Worm (Caenorhabditis elegans) whole organism, L4 larva: ENCODE results near the gene drr-1.

Source experiments
- F44E2.7 ChIP-seq: fragments of 200-800 bp; sonication (Bioruptor generic); IDR thresholded peaks from 2 replicates; pipeline ENCODE4 v2.1.2; 2022; ENCODE audit warnings: missing genetic modification characterization, missing compliant biosample characterization
- Y105C5A.15 ChIP-seq: fragments of 200-800 bp; sonication (Bioruptor generic); IDR thresholded peaks from 2 replicates; pipeline ENCODE4 v1.3.6; 2022; ENCODE audit warnings: missing genetic modification characterization, missing compliant biosample characterization
- Y5F2A.4 ChIP-seq: fragments of 200-800 bp; sonication (Bioruptor generic); optimal IDR thresholded peaks from 2 replicates; lab custom pipeline; 2018; ENCODE audit warnings: mild to moderate bottlenecking, missing genetic modification characterization, missing compliant biosample characterization
- aha-1 ChIP-seq: fragments of 150-350 bp; peaks from one replicate; lab custom pipeline; 2014; ENCODE audit warnings: missing biosample characterization, missing genetic modification characterization
- daf-12 ChIP-seq: fragments of 150-350 bp; optimal IDR thresholded peaks from 2 replicates; lab custom pipeline; 2014; ENCODE audit warnings: missing biosample characterization, missing genetic modification reagents, missing genetic modification characterization
- daf-16 ChIP-seq, 3 experiments: sonication (generic microtip); optimal IDR thresholded peaks; 2 replicates each; lab custom pipeline; 2016 to 2017; ENCODE audit warnings: missing genetic modification characterization in 3 of 3, missing genetic modification reagents in 3 of 3, mild to moderate bottlenecking in 2 of 3, missing compliant biosample characterization in 2 of 3, missing biosample characterization in 1 of 3, moderate library complexity in 1 of 3
- daf-19 ChIP-seq: fragments of 200-800 bp; sonication (Bioruptor generic); conservative IDR thresholded peaks from 2 replicates; pipeline ENCODE4 v1.3.6; 2022; ENCODE audit warnings: missing genetic modification characterization, missing compliant biosample characterization
- dmd-6 ChIP-seq: fragments of 200-800 bp; sonication (Bioruptor generic); IDR thresholded peaks from 2 replicates; pipeline ENCODE4 v1.3.6; 2022; ENCODE audit warnings: missing genetic modification reagents, missing genetic modification characterization, missing compliant biosample characterization
- dmd-9 ChIP-seq: fragments of 200-800 bp; sonication (Bioruptor generic); IDR thresholded peaks from 2 replicates; pipeline ENCODE4 v1.3.6; 2022; ENCODE audit warnings: missing genetic modification reagents, missing genetic modification characterization, missing compliant biosample characterization
- dve-1 ChIP-seq: sonication (generic microtip); optimal IDR thresholded peaks from 2 replicates; lab custom pipeline; 2017; ENCODE audit warnings: antibody characterized with exemption, mild to moderate bottlenecking, missing genetic modification characterization, missing compliant biosample characterization; ENCODE audit not compliant: insufficient read depth
- hif-1 ChIP-seq, 2 experiments: sonication (generic microtip); optimal IDR thresholded peaks; 2 replicates each; lab custom pipeline; 2016 to 2017; ENCODE audit warnings: missing compliant biosample characterization in 2 of 2, missing genetic modification characterization in 2 of 2, missing genetic modification reagents in 2 of 2, missing genotype in 2 of 2, mild to moderate bottlenecking in 1 of 2
- hlh-11 ChIP-seq: fragments of 200-800 bp; sonication (Bioruptor generic); optimal IDR thresholded peaks from 2 replicates; lab custom pipeline; 2018; ENCODE audit warnings: mild to moderate bottlenecking, missing genetic modification characterization, missing compliant biosample characterization
- hlh-30 ChIP-seq: sonication (generic microtip); optimal IDR thresholded peaks from 2 replicates; lab custom pipeline; 2017; ENCODE audit warnings: antibody characterized with exemption, mild to moderate bottlenecking, missing genetic modification characterization, missing compliant biosample characterization; ENCODE audit not compliant: insufficient read depth
- hmg-1.1 ChIP-seq: fragments of 200-800 bp; sonication (Bioruptor generic); IDR thresholded peaks from 2 replicates; pipeline ENCODE4 v1.3.6; 2022; ENCODE audit warnings: missing genetic modification reagents, missing genetic modification characterization, missing compliant biosample characterization
- lim-7 ChIP-seq: fragments of 200-800 bp; sonication (Bioruptor generic); IDR thresholded peaks from 2 replicates; pipeline ENCODE4 v1.3.6; 2022; ENCODE audit warnings: missing genetic modification characterization, missing compliant biosample characterization
- lin-13 ChIP-seq: fragments of 150-350 bp; optimal IDR thresholded peaks from 2 replicates; lab custom pipeline; 2014; ENCODE audit warnings: missing biosample characterization, missing genetic modification reagents, missing genetic modification characterization
- lin-15B ChIP-seq: fragments of 150-350 bp; sonication (generic microtip); optimal IDR thresholded peaks from 3 replicates; lab custom pipeline; 2014; ENCODE audit warnings: missing biosample characterization, missing genetic modification characterization
- lin-38 ChIP-seq: fragments of 200-800 bp; sonication (Bioruptor generic); IDR thresholded peaks from 2 replicates; pipeline ENCODE4 v1.3.6; 2022; ENCODE audit warnings: missing genetic modification reagents, missing genetic modification characterization, missing compliant biosample characterization
- mdt-29 ChIP-seq: fragments of 200-800 bp; sonication (Bioruptor generic); IDR thresholded peaks from 2 replicates; pipeline ENCODE4 v1.3.6; 2022; ENCODE audit warnings: missing genetic modification reagents, missing genetic modification characterization, missing compliant biosample characterization
- mep-1 ChIP-seq: fragments of 150-350 bp; sonication (generic microtip); optimal IDR thresholded peaks from 3 replicates; lab custom pipeline; 2014; ENCODE audit warnings: missing biosample characterization, missing genetic modification characterization
- mes-2 ChIP-seq: sonication (generic microtip); optimal IDR thresholded peaks from 2 replicates; lab custom pipeline; 2016; ENCODE audit warnings: missing genotype, mild to moderate bottlenecking, missing genetic modification characterization, missing compliant biosample characterization; ENCODE audit not compliant: poor library complexity, severe bottlenecking
- mxl-3 ChIP-seq: fragments of 200-800 bp; sonication (Bioruptor generic); optimal IDR thresholded peaks from 2 replicates; lab custom pipeline; 2018; ENCODE audit warnings: mild to moderate bottlenecking, missing genetic modification characterization, missing compliant biosample characterization
- nhr-102 ChIP-seq: sonication (generic microtip); optimal IDR thresholded peaks from 2 replicates; lab custom pipeline; 2016; ENCODE audit warnings: mild to moderate bottlenecking, missing genetic modification characterization, moderate library complexity, missing compliant biosample characterization
- nhr-25 ChIP-seq: sonication (generic microtip); optimal IDR thresholded peaks from 2 replicates; lab custom pipeline; 2017; ENCODE audit warnings: missing genetic modification characterization, mild to moderate bottlenecking, missing compliant biosample characterization, antibody characterized with exemption, moderate library complexity, borderline replicate concordance; ENCODE audit not compliant: insufficient read depth
- nhr-28 ChIP-seq: fragments of 150-350 bp; optimal IDR thresholded peaks from 2 replicates; lab custom pipeline; 2014; ENCODE audit warnings: missing biosample characterization, missing genetic modification characterization
- nhr-77 ChIP-seq: fragments of 150-350 bp; optimal IDR thresholded peaks from 2 replicates; lab custom pipeline; 2014; ENCODE audit warnings: missing biosample characterization, missing genetic modification characterization
- rbr-2 ChIP-seq: sonication (generic microtip); optimal IDR thresholded peaks from 2 replicates; lab custom pipeline; 2016; ENCODE audit warnings: missing genotype, missing genetic modification characterization, missing compliant biosample characterization
- sdz-12 ChIP-seq: fragments of 200-800 bp; sonication (Bioruptor generic); optimal IDR thresholded peaks from 2 replicates; lab custom pipeline; 2018; ENCODE audit warnings: mild to moderate bottlenecking, missing genetic modification characterization, missing compliant biosample characterization
- set-16 ChIP-seq: fragments of 200-800 bp; sonication (Bioruptor generic); IDR thresholded peaks from 2 replicates; pipeline ENCODE4 v1.3.6; 2022; ENCODE audit warnings: missing genetic modification reagents, missing genetic modification characterization, missing compliant biosample characterization
- snpc-4 ChIP-seq: fragments of 150-350 bp; optimal IDR thresholded peaks from 2 replicates; lab custom pipeline; 2014; ENCODE audit warnings: missing biosample characterization, missing genetic modification characterization
- spr-1 ChIP-seq: sonication (generic microtip); optimal IDR thresholded peaks from 2 replicates; lab custom pipeline; 2016; ENCODE audit warnings: mild to moderate bottlenecking, missing genetic modification characterization, missing compliant biosample characterization
- spr-3 ChIP-seq: fragments of 200-800 bp; sonication (Bioruptor generic); optimal IDR thresholded peaks from 2 replicates; lab custom pipeline; 2018; ENCODE audit warnings: mild to moderate bottlenecking, missing genetic modification characterization, missing compliant biosample characterization
- unc-130 ChIP-seq: sonication (generic microtip); optimal IDR thresholded peaks from 2 replicates; lab custom pipeline; 2016; ENCODE audit warnings: missing genetic modification reagents, missing genetic modification characterization, missing compliant biosample characterization
- unc-39 ChIP-seq: sonication (generic microtip); optimal IDR thresholded peaks from 2 replicates; lab custom pipeline; 2017; ENCODE audit warnings: missing biosample characterization, missing genetic modification characterization
- unc-62 ChIP-seq, 3 experiments: fragments of 150-350 bp in 1 of 3; sonication (generic microtip); optimal IDR thresholded peaks in 2 of 3; peaks in 1 of 3; 1 replicate in 1 of 3; 2 replicates in 2 of 3; lab custom pipeline; 2014 to 2017; ENCODE audit warnings: missing biosample characterization in 3 of 3, missing genetic modification characterization in 3 of 3, missing genetic modification reagents in 3 of 3, missing genotype in 1 of 3
- ztf-11 ChIP-seq: fragments of 150-350 bp; optimal IDR thresholded peaks from 2 replicates; lab custom pipeline; 2014; ENCODE audit warnings: missing biosample characterization, missing genetic modification characterization
- ztf-7 ChIP-seq: fragments of 150-350 bp; optimal IDR thresholded peaks from 2 replicates; lab custom pipeline; 2014; ENCODE audit warnings: missing biosample characterization, missing genetic modification characterization

drr-1 gene

ce11 chrII:13460592-13461395 lies 34.9 kb downstream of the drr-1 start, which contains the start of gene pqn-27 (continued):
- TF ChIP-seq dmd-9 (no peak), nhr-28 (tag; lab: Kevin White, UChicago) (peak; percentile 77), nhr-25 (tag; lab: Kevin White, UChicago) (peak; percentile 13), spr-1 (peak; percentile 51), ztf-11 (tag; lab: Kevin White, UChicago) (no peak), hif-1 (tag; optimal IDR thresholded peaks at IDR 0.05; lab: Kevin White, UChicago) (peak; percentile 29 to 73), dmd-6 (GFP tag; lab: Robert Waterston, UW) (peak; percentile 77)

DNA sequence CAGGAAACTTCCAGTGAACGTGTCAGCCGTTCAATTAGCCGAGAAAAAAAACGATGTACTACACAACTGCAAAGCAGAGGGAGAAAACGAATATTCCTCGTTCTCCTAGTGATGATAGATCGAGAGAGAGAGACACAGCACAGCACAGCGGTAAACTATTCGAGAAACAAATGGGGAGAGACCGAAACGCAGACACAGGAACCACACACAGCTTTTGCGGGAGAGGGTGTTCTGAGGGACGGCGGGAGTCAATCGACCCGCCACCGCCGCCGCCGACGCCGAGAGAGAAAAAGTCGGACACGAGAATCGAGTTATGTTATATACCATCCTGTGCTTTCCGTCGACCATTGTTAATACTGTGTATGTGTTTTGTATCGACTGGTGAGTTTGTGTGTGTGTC lies 39.1 kb downstream of the drr-1 start:
- TF ChIP-seq aha-1 (tag; lab: Kevin White, UChicago): peak; percentile 69
- TF ChIP-seq rbr-2: no peak
- no peak for TF ChIP-seq hlh-30
- peak; percentile 66 for TF ChIP-seq set-16
- TF ChIP-seq spr-3 (GFP tag; lab: Kevin White, UChicago): no peak
- no peak for TF ChIP-seq daf-19 (GFP tag; lab: Robert Waterston, UW)
- peak; percentile 42 for TF ChIP-seq lin-13 (GFP tag; lab: Kevin White, UChicago)
- no peak for TF ChIP-seq lin-38 (GFP tag; lab: Robert Waterston, UW)
- no peak for TF ChIP-seq mdt-29 (GFP tag; lab: Robert Waterston, UW)
- no peak for TF ChIP-seq F44E2.7 (GFP tag; lab: Robert Waterston, UW)
- TF ChIP-seq mes-2 (tag; lab: Kevin White, UChicago): peak; percentile 28
- no peak for TF ChIP-seq daf-16 (GFP tag; optimal IDR thresholded peaks at IDR 0.05; lab: Kevin White, UChicago)
- TF ChIP-seq daf-16 (tag; optimal IDR thresholded peaks at IDR 0.05; lab: Kevin White, UChicago): peak; percentile 19
- no peak for TF ChIP-seq spr-1
- peak; percentile 38 for TF ChIP-seq mxl-3 (GFP tag; lab: Kevin White, UChicago)
- TF ChIP-seq unc-62 (GFP tag; optimal IDR thresholded peaks at IDR 0.05 in 1 of 2; lab: Kevin White, UChicago): peak in 1 of 2 experiments; percentile 77
- no peak for TF ChIP-seq unc-62 (tag; optimal IDR thresholded peaks at IDR 0.05; lab: Kevin White, UChicago)
- TF ChIP-seq nhr-102 (tag; lab: Kevin White, UChicago): no peak
- TF ChIP-seq Y5F2A.4 (GFP tag; lab: Kevin White, UChicago): no peak
- no peak for TF ChIP-seq unc-39
- no peak for TF ChIP-seq snpc-4
- no peak for TF ChIP-seq unc-130 (GFP tag; lab: Kevin White, UChicago)
- no peak for TF ChIP-seq lin-15B
- TF ChIP-seq lim-7 (GFP tag; lab: Robert Waterston, UW): 0 out of 2 replicates have a peak, but pooled peaks have one; percentile 50
- TF ChIP-seq nhr-28 (tag; lab: Kevin White, UChicago): peak; percentile 45
- TF ChIP-seq Y105C5A.15 (GFP tag; lab: Robert Waterston, UW): no peak
- TF ChIP-seq dmd-6 (GFP tag; lab: Robert Waterston, UW): peak; percentile 41; the same call in 1 of the 2 replicates
- TF ChIP-seq mep-1 (tag; lab: Kevin White, UChicago): peak; percentile 57
- TF ChIP-seq sdz-12 (GFP tag; lab: Kevin White, UChicago): no peak
- TF ChIP-seq ztf-7: no peak
- TF ChIP-seq nhr-25 (tag; lab: Kevin White, UChicago): no peak
- TF ChIP-seq hlh-11 (tag; lab: Kevin White, UChicago): peak; percentile 75
- TF ChIP-seq dve-1: peak; percentile 34
- TF ChIP-seq daf-12 (tag; lab: Kevin White, UChicago): no peak
- TF ChIP-seq nhr-77 (tag; lab: Kevin White, UChicago): peak; percentile 33
- peak; percentile 59; the same call in 1 of the 2 replicates for TF ChIP-seq hmg-1.1
- TF ChIP-seq, all 104 proteins: peak for 15
